Worm (Caenorhabditis elegans) whole organism, mixed stage, embryonic: ENCODE measurements around the gene sri-39.

Experiments used
- blmp-1 ChIP-seq: fragments of 150-350 bp; optimal IDR thresholded peaks from 2 replicates; lab custom pipeline; 2014; ENCODE audit warnings: missing biosample characterization, missing genetic modification characterization
- ceh-39 ChIP-seq: fragments of 150-350 bp; optimal IDR thresholded peaks from 2 replicates; lab custom pipeline; 2014; ENCODE audit warnings: missing biosample characterization, missing genetic modification characterization
- ceh-43 ChIP-seq: fragments of 200-800 bp; sonication (Bioruptor generic); optimal IDR thresholded peaks from 2 replicates; lab custom pipeline; 2018; ENCODE audit warnings: mild to moderate bottlenecking, missing genetic modification characterization, moderate library complexity, missing compliant biosample characterization
- ces-1 ChIP-seq: fragments of 150-350 bp; optimal IDR thresholded peaks from 2 replicates; lab custom pipeline; 2014; ENCODE audit warnings: missing biosample characterization, missing genetic modification reagents, missing genetic modification characterization
- cnd-1 ChIP-seq: fragments of 200-800 bp; sonication (Bioruptor generic); optimal IDR thresholded peaks from 2 replicates; lab custom pipeline; 2018; ENCODE audit warnings: mild to moderate bottlenecking, missing genetic modification characterization, missing compliant biosample characterization
- drap-1 ChIP-seq: fragments of 200-800 bp; sonication (Bioruptor generic); optimal IDR thresholded peaks from 3 replicates; lab custom pipeline; 2018; ENCODE audit warnings: mild to moderate bottlenecking, missing genetic modification characterization, missing compliant biosample characterization
- elt-1 ChIP-seq: sonication (generic microtip); optimal IDR thresholded peaks from 2 replicates; lab custom pipeline; 2017; ENCODE audit warnings: missing genetic modification characterization, mild to moderate bottlenecking, missing compliant biosample characterization, antibody characterized with exemption, moderate library complexity, borderline replicate concordance; ENCODE audit not compliant: insufficient read depth
- elt-3 ChIP-seq: fragments of 150-350 bp; optimal IDR thresholded peaks from 2 replicates; lab custom pipeline; 2014; ENCODE audit warnings: missing biosample characterization, missing genetic modification characterization
- flh-1 ChIP-seq: fragments of 200-800 bp; sonication (Bioruptor generic); optimal IDR thresholded peaks from 2 replicates; lab custom pipeline; 2018; ENCODE audit warnings: mild to moderate bottlenecking, missing genetic modification characterization, moderate library complexity, missing compliant biosample characterization
- ham-2 ChIP-seq: fragments of 200-800 bp; sonication (Bioruptor generic); optimal IDR thresholded peaks from 2 replicates; lab custom pipeline; 2018; ENCODE audit warnings: mild to moderate bottlenecking, missing genetic modification characterization, missing compliant biosample characterization
- hlh-1 ChIP-seq: fragments of 150-350 bp; optimal IDR thresholded peaks from 2 replicates; lab custom pipeline; 2014; ENCODE audit warnings: missing biosample characterization, missing genetic modification reagents, missing genetic modification characterization
- lin-32 ChIP-seq: fragments of 200-800 bp; sonication (Bioruptor generic); optimal IDR thresholded peaks from 2 replicates; lab custom pipeline; 2018; ENCODE audit warnings: mild to moderate bottlenecking, missing genetic modification characterization, missing compliant biosample characterization
- lsy-2 ChIP-seq: fragments of 150-350 bp; optimal IDR thresholded peaks from 2 replicates; lab custom pipeline; 2014; ENCODE audit warnings: missing biosample characterization, missing genetic modification characterization
- mab-5 ChIP-seq: fragments of 150-350 bp; optimal IDR thresholded peaks from 2 replicates; lab custom pipeline; 2014; ENCODE audit warnings: missing biosample characterization, missing genetic modification characterization
- mep-1 ChIP-seq: fragments of 150-350 bp; optimal IDR thresholded peaks from 2 replicates; lab custom pipeline; 2017; ENCODE audit warnings: missing biosample characterization, missing genetic modification reagents, missing genetic modification characterization, inconsistent platforms
- nhr-12 ChIP-seq: fragments of 150-350 bp; optimal IDR thresholded peaks from 2 replicates; lab custom pipeline; 2014; ENCODE audit warnings: missing biosample characterization, missing genetic modification characterization
- nhr-2 ChIP-seq: fragments of 150-350 bp; optimal IDR thresholded peaks from 2 replicates; lab custom pipeline; 2014; ENCODE audit warnings: missing biosample characterization, missing genetic modification characterization
- nhr-237 ChIP-seq: fragments of 150-350 bp; optimal IDR thresholded peaks from 2 replicates; lab custom pipeline; 2014; ENCODE audit warnings: missing biosample characterization, missing genetic modification characterization
- nhr-28 ChIP-seq: fragments of 150-350 bp; optimal IDR thresholded peaks from 2 replicates; lab custom pipeline; 2014; ENCODE audit warnings: missing biosample characterization, missing genetic modification characterization
- nhr-76 ChIP-seq: sonication (generic microtip); optimal IDR thresholded peaks from 2 replicates; lab custom pipeline; 2017; ENCODE audit warnings: missing biosample characterization, missing genetic modification characterization
- pha-4 ChIP-seq: fragments of 150-350 bp; optimal IDR thresholded peaks from 2 replicates; lab custom pipeline; 2018; ENCODE audit warnings: missing biosample characterization, missing genetic modification reagents, missing genetic modification characterization
- sem-2 ChIP-seq: fragments of 200-800 bp; sonication (Bioruptor generic); optimal IDR thresholded peaks from 2 replicates; lab custom pipeline; 2018; ENCODE audit warnings: mild to moderate bottlenecking, missing genetic modification characterization, missing compliant biosample characterization
- sptf-1 ChIP-seq: sonication (generic microtip); optimal IDR thresholded peaks from 2 replicates; lab custom pipeline; 2017; ENCODE audit warnings: mild to moderate bottlenecking, missing genetic modification characterization, moderate library complexity, missing compliant biosample characterization
- tbx-8 ChIP-seq: fragments of 200-800 bp; sonication (Bioruptor generic); optimal IDR thresholded peaks from 2 replicates; lab custom pipeline; 2018; ENCODE audit warnings: mild to moderate bottlenecking, missing genetic modification characterization, moderate library complexity, missing compliant biosample characterization
- unc-39 ChIP-seq: fragments of 150-350 bp; optimal IDR thresholded peaks from 2 replicates; lab custom pipeline; 2014; ENCODE audit warnings: missing biosample characterization, missing genetic modification characterization
- unc-62 ChIP-seq: fragments of 150-350 bp; optimal IDR thresholded peaks from 2 replicates; lab custom pipeline; 2014; ENCODE audit warnings: missing biosample characterization, missing genetic modification reagents, missing genetic modification characterization
- ztf-11 ChIP-seq: fragments of 150-350 bp; optimal IDR thresholded peaks from 2 replicates; lab custom pipeline; 2014; ENCODE audit warnings: missing biosample characterization, missing genetic modification characterization

sri-39 gene

DNA sequence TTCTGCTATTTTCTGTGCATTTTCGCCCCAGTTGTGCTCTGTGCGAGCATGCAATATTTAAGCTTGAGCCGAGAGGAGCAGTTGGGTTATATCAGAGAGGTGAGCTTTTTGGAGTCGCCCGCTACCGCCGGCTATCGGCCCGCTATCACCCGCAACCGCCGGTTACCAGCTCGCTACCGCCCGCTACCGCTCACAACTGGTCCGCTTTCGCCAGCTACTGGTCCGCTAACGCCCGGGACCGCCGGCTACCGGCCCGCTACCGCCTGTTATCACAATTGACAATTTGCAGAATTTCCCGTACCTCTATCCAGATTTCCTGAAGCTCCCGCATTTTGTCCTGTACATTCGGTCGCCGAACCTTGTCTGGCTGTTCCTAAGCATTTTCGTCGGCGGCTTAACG is 41.1 kb downstream of the sri-39 start:
- TF ChIP-seq hlh-1, result no peak
- TF ChIP-seq nhr-237 (tag; lab: Kevin White, UChicago), result no peak
- no peak for TF ChIP-seq sptf-1 (tag; lab: Kevin White, UChicago)
- no peak for TF ChIP-seq mep-1 (tag; lab: Kevin White, UChicago)
- TF ChIP-seq nhr-12 (tag; lab: Kevin White, UChicago), result no peak

DNA sequence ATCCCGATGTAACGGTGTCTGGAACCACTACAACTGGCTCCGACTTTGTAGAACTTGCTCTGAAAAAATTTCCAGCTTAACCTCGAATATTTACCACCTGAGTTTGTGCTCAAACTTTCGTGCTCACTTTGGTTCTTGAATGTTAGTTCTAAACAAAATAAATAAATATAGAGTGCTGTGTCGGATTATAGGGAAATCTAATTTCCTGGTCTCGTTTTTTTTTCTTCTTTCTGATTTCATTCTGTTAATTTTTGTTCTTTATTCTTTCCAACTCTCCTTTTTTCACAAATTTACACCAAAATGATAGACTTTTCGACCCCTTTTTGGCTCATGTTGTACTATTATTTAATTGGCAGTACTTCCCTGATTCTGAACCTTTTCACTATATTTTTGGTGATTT is 42.0 kb downstream of the sri-39 start, which contains the start of gene sri-37:
Gene sri-37 (plus strand): TSS at position 301 of the 400 bp plus-strand sequence.
- TF ChIP-seq cnd-1 (no peak), lsy-2 (no peak), nhr-237 (tag; lab: Kevin White, UChicago) (no peak), elt-3 (tag; lab: Kevin White, UChicago) (no peak), nhr-76 (tag; lab: Kevin White, UChicago) (no peak), elt-1 (tag; lab: Kevin White, UChicago) (no peak), sem-2 (GFP tag; lab: Kevin White, UChicago) (no peak), mep-1 (tag; lab: Kevin White, UChicago) (no peak), pha-4 (tag; lab: Kevin White, UChicago) (no peak), ceh-43 (GFP tag; lab: Kevin White, UChicago) (no peak), ham-2 (GFP tag; lab: Kevin White, UChicago) (no peak), unc-62 (no peak), blmp-1 (tag; lab: Kevin White, UChicago) (no peak), hlh-1 (no peak), nhr-28 (tag; lab: Kevin White, UChicago) (no peak), lin-32 (no peak), ces-1 (GFP tag; lab: Kevin White, UChicago) (no peak), unc-39 (tag; lab: Kevin White, UChicago) (no peak)

DNA sequence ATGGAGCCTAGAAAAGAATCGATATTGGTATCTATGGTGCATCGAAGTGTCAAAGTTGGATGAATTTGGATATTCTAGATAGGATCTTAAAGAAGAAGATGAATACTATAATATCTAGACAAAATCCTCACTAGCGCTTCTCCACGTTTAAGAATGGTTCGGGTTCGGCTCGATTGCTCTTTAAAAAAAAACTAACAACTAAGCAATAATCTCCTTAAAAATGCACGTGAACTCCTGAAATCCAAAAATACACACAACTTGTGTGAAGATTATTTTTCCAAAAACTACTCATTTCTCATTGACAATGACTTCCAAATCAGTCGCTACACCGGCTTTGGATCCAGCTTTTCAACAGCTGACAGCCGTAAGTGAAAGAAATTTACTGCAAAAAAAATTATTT is 43.9 kb downstream of the sri-39 start, which contains the start of gene D2062.1:
Gene D2062.1 (plus strand): TSS at position 301 of the 400 bp plus-strand sequence.
- TF ChIP-seq hlh-1, result no peak

DNA sequence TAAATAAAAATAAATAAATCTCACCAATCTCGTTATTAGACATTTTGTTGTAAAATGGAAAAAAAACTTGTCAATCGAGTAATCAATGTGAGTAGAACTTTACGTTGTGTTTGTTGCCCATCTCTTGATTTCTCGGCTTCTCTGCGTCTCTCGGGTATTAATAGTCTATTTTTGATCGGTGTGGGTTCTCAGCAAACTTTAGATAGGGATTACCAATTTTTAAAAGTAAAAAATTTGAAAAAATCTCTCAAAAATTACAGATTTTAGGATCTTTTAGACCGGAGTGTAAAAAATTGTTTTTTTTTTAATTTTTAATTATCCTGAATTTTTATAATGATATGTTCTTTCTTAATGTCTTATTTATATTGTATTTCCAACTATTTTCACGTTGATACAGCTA is 50.1 kb downstream of the sri-39 start, which contains the start of gene F22E5.21:
Gene F22E5.21 (minus strand): TSS at position 101 of the 400 bp plus-strand sequence.
- no peak for TF ChIP-seq pha-4 (tag; lab: Kevin White, UChicago)
- no peak for TF ChIP-seq ceh-39 (tag; lab: Kevin White, UChicago)
- TF ChIP-seq hlh-1, result no peak
- no peak for TF ChIP-seq ztf-11 (tag; lab: Kevin White, UChicago)
- no peak for TF ChIP-seq unc-62
- TF ChIP-seq unc-39 (tag; lab: Kevin White, UChicago), result no peak
- no peak for TF ChIP-seq flh-1 (GFP tag; lab: Kevin White, UChicago)
- TF ChIP-seq elt-1 (tag; lab: Kevin White, UChicago), result no peak
- no peak for TF ChIP-seq mab-5 (tag; lab: Kevin White, UChicago)
- TF ChIP-seq nhr-2 (tag; lab: Kevin White, UChicago), result no peak
- TF ChIP-seq tbx-8 (GFP tag; lab: Kevin White, UChicago), result no peak
- TF ChIP-seq elt-3 (tag; lab: Kevin White, UChicago), result no peak
- TF ChIP-seq cnd-1, result no peak
- TF ChIP-seq mep-1 (tag; lab: Kevin White, UChicago), result no peak
- TF ChIP-seq, all 35 proteins: peak for 0

DNA sequence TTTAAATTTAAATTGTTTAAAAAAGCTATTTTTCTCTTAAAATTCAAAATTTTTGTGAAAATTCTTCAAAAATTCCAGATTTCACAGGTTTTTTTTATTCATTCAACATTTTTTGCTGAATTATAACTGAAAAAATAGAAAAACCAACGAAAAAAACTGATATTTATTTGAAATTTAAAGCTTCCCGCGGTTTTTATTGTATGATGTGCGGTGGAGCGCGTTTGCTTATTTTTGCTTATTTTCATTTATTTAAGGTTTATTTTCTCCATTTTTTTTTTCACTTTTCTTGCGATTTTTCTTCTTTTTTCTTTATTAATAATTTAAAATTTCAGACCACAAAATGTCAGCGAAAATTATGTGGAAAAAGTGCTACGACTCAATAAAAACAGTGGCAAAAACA is 50.8 kb downstream of the sri-39 start, which contains the start of gene F22E5.9:
Gene F22E5.9 (plus strand): TSS at position 327 of the 400 bp plus-strand sequence.
- TF ChIP-seq nhr-12 (tag; lab: Kevin White, UChicago) (no peak), drap-1 (GFP tag; lab: Kevin White, UChicago) (no peak)
